Fruit fly (Drosophila melanogaster): Measurements from ENCODE around the gene mRRF2.
A peak's percentile ranks its signal among the peaks of the same experiment; 100 is the strongest.

mRRF2 gene

DNA sequence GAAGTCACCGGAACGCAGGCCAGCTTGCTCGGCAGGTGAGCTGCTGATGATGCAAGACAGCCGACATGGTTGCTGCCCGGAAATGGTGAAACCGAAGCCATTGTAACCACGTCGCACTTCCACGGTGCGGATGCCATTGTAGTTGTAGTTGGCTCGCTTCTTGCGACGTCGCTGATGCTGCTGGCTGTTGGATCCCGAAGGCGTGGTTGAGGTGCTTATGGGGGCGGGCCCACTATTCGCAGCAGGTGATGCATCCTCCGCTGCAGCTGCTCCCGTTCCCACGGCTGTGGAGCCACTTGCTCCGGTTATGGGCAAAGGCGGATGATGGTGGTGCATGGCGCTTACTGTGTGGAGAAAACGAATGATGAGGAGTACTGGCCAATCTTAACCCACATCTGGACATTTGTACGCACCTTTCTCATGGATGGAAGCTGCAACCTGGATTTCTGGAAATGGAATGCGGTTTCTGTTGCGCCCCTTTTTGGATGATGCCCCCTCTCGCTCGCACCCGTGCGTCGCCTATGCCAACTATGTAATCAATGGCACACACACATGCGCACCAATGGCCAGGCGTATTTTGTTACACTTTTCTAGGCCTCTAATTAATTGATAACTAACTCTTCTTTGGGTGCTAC is 25.2 kb downstream of the mRRF2 start:
- TF ChIP-seq CG9139 (GFP tag; optimal IDR thresholded peaks at IDR 0.05) (no peak), CG11902 (GFP tag; optimal IDR thresholded peaks at IDR 0.05) (no peak), net (GFP tag; optimal IDR thresholded peaks at IDR 0.05) (no peak), Eip78C (GFP tag) (no peak), fd59A (GFP tag; optimal IDR thresholded peaks at IDR 0.05) (no peak), CG4318 (GFP tag; optimal IDR thresholded peaks at IDR 0.05) (no peak), CG16779 (tag; optimal IDR thresholded peaks at IDR 0.05) (no peak), fkh (GFP tag; optimal IDR thresholded peaks at IDR 0.05) (no peak), cyc (GFP tag; optimal IDR thresholded peaks at IDR 0.05) (no peak), CG6854 (GFP tag; optimal IDR thresholded peaks at IDR 0.05) (no peak), CG32006 (GFP tag; optimal IDR thresholded peaks at IDR 0.05) (no peak), CG8632 (GFP tag; optimal IDR thresholded peaks at IDR 0.05) (no peak)

DNA sequence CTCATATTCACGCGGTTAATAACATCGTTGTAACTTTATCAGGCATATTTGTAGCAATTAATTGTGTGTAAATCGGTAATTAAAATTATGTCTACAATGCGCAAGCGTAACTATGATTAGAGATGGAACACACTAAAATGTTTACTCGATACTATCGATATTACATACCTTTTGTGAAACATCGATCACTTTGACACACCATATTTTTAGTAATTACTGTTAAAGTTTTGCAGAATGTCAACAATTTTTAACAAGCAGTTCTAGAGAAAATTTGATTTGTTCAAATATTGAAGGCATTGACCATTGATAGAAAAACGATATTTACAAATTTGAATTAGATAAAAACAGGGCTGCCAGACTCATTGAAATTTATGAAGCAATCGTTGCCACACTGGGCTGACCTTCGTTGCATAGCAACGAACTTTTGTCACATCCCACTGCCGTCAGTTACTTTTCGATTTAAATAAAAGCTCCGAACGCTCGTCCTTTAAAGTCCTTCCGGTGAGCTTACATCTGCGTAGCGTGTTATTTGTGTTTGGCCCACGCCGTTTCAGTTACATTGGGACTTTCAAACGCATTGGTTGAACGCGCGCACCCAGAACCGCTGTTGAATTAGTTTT is 25.9 kb downstream of the mRRF2 start, which contains the start of the genes loco and wake:
TSS of gene loco (minus strand) at position 149 of the 620 bp plus-strand sequence.
TSS of gene wake (plus strand) at position 570 of the 620 bp plus-strand sequence.
- TF ChIP-seq achi (GFP tag; optimal IDR thresholded peaks at IDR 0.05), result no peak
- TF ChIP-seq Blimp-1 (GFP tag; optimal IDR thresholded peaks at IDR 0.05), result no peak
- TF ChIP-seq fkh (GFP tag; optimal IDR thresholded peaks at IDR 0.05), result peak; percentile 71
- no peak for TF ChIP-seq CG11762 (GFP tag; optimal IDR thresholded peaks at IDR 0.05; ENCODE audit: insufficient read depth)
- TF ChIP-seq salr (GFP tag; optimal IDR thresholded peaks at IDR 0.05), result no peak
- TF ChIP-seq Hr4 (GFP tag; optimal IDR thresholded peaks at IDR 0.05), result no peak
- TF ChIP-seq svp (GFP tag), result peak; percentile 50
- TF ChIP-seq esn (GFP tag; optimal IDR thresholded peaks at IDR 0.05), result no peak
- TF ChIP-seq dsx (GFP tag; optimal IDR thresholded peaks at IDR 0.05; ENCODE audit: poor library complexity, severe bottlenecking), result peak; percentile 95

DNA sequence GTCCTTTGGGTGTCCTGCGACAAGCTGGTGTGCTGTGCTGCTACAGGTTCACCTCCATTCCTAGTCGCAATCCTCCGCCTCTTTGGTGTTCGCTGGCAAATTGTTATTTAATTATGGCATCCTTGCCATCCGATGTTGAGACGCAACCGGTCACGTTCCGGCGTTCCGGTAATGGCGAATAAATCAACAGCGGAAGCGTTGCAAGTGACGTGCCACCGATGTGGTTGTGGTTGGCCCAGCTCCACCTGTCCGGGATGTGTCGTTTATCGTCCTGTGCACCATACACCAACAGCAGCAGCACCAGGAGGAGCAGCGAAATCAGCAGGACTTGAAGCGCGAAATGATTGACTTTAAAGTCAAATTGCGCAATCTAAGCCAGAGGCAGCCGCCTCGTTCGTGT is 36.4 kb downstream of the mRRF2 start:
- TF ChIP-seq Ets21C (GFP tag; optimal IDR thresholded peaks at IDR 0.05), result no peak
- TF ChIP-seq CG8119 (GFP tag; IDR thresholded peaks at IDR 0.05), result no peak
- no peak for TF ChIP-seq CG10631 (GFP tag; optimal IDR thresholded peaks at IDR 0.05)
- no peak for TF ChIP-seq CG34406 (GFP tag; optimal IDR thresholded peaks at IDR 0.05)
- no peak for TF ChIP-seq Gug (GFP tag; IDR thresholded peaks at IDR 0.05)
- TF ChIP-seq CG8632 (GFP tag; optimal IDR thresholded peaks at IDR 0.05), result no peak
- TF ChIP-seq CG4318 (GFP tag; optimal IDR thresholded peaks at IDR 0.05), result no peak
- no peak for TF ChIP-seq dsx (GFP tag; optimal IDR thresholded peaks at IDR 0.05; ENCODE audit: poor library complexity, severe bottlenecking)
- no peak for TF ChIP-seq OdsH (GFP tag; optimal IDR thresholded peaks at IDR 0.05)
- TF ChIP-seq net (GFP tag; optimal IDR thresholded peaks at IDR 0.05), result no peak
- TF ChIP-seq fd59A (GFP tag; optimal IDR thresholded peaks at IDR 0.05), result no peak
- no peak for TF ChIP-seq Hr4 (GFP tag; optimal IDR thresholded peaks at IDR 0.05)
- no peak for TF ChIP-seq CG11762 (GFP tag; optimal IDR thresholded peaks at IDR 0.05; ENCODE audit: insufficient read depth)

DNA sequence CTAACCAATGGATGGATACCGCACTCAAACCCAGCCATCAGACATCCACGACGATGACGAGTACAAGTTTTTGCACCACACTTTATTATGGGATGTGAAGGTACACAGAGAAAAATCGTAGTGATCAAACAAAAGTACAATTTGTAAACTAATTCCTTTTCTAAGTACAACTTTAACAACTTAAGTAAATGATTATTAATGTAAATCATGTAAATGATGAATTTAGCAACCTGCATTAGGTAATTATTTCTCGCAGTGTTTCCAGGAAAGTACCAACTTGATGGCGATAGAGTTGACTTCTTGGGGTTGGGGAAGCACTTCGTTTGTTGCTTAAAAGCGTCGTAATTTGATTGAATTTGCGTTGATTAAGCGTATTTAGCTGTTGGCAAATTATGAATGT is 49.6 kb downstream of the mRRF2 start:
- TF ChIP-seq salr (GFP tag; optimal IDR thresholded peaks at IDR 0.05) (peak; percentile 28 to 69), CG11902 (GFP tag; optimal IDR thresholded peaks at IDR 0.05) (no peak), CG11294 (GFP tag; IDR thresholded peaks at IDR 0.05) (no peak), fkh (GFP tag; optimal IDR thresholded peaks at IDR 0.05) (no peak), Ets21C (GFP tag; optimal IDR thresholded peaks at IDR 0.05) (no peak), CG7368 (GFP tag; optimal IDR thresholded peaks at IDR 0.05) (no peak), Blimp-1 (GFP tag; optimal IDR thresholded peaks at IDR 0.05) (no peak), CG8319 (GFP tag; optimal IDR thresholded peaks at IDR 0.05) (no peak), CG8119 (GFP tag; IDR thresholded peaks at IDR 0.05) (peak; percentile 90), cyc (GFP tag; optimal IDR thresholded peaks at IDR 0.05) (no peak), fd59A (GFP tag; optimal IDR thresholded peaks at IDR 0.05) (peak; percentile 46), Eip93F (GFP tag; optimal IDR thresholded peaks at IDR 0.05) (no peak), eg (GFP tag; IDR thresholded peaks at IDR 0.05) (peak; percentile 67), CG34406 (GFP tag; optimal IDR thresholded peaks at IDR 0.05) (peak; percentile 31), dac (GFP tag; optimal IDR thresholded peaks at IDR 0.05) (no peak), Hr38 (GFP tag; optimal IDR thresholded peaks at IDR 0.05) (no peak), Sox102F (GFP tag; optimal IDR thresholded peaks at IDR 0.05) (no peak), esn (GFP tag; optimal IDR thresholded peaks at IDR 0.05) (no peak), CG32006 (GFP tag; optimal IDR thresholded peaks at IDR 0.05) (peak; percentile 86), CG6854 (GFP tag; optimal IDR thresholded peaks at IDR 0.05) (no peak), net (GFP tag; optimal IDR thresholded peaks at IDR 0.05) (peak; percentile 64), achi (GFP tag; optimal IDR thresholded peaks at IDR 0.05) (peak; percentile 75), Gug (GFP tag; IDR thresholded peaks at IDR 0.05) (no peak), fd85E (GFP tag; optimal IDR thresholded peaks at IDR 0.05) (no peak), Hr4 (GFP tag; optimal IDR thresholded peaks at IDR 0.05) (peak; percentile 87), topi (GFP tag; optimal IDR thresholded peaks at IDR 0.05) (peak; percentile 8), CG3032 (tag; optimal IDR thresholded peaks at IDR 0.05) (no peak), Ets96B (tag; optimal IDR thresholded peaks at IDR 0.05) (peak; percentile 27), OdsH (GFP tag; optimal IDR thresholded peaks at IDR 0.05) (peak; percentile 73), CG3919 (GFP tag; optimal IDR thresholded peaks at IDR 0.05) (peak; percentile 11), Hr39 (GFP tag; optimal IDR thresholded peaks at IDR 0.05) (peak; percentile 41)
